Worm (Caenorhabditis elegans) whole organism, L1 larva: Measurements from ENCODE around the gene C50E3.5.

Source experiments
- C04F5.9 ChIP-seq: sonication (generic microtip); optimal IDR thresholded peaks from 2 replicates; lab custom pipeline; 2016; ENCODE audit warnings: missing genetic modification characterization, missing compliant biosample characterization
- C16A3.4 ChIP-seq: fragments of 150-350 bp; optimal IDR thresholded peaks from 2 replicates; lab custom pipeline; 2014; ENCODE audit warnings: missing biosample characterization, missing genetic modification characterization
- C34B4.2 ChIP-seq: sonication (generic microtip); optimal IDR thresholded peaks from 2 replicates; lab custom pipeline; 2017; ENCODE audit warnings: mild to moderate bottlenecking, missing genetic modification characterization, missing compliant biosample characterization
- F16B12.6 ChIP-seq: fragments of 150-350 bp; optimal IDR thresholded peaks from 2 replicates; lab custom pipeline; 2014; ENCODE audit warnings: missing biosample characterization, missing genetic modification characterization
- Y116A8C.19 ChIP-seq: sonication (generic microtip); optimal IDR thresholded peaks from 2 replicates; lab custom pipeline; 2016; ENCODE audit warnings: missing compliant biosample characterization, missing genetic modification characterization, borderline replicate concordance
- blmp-1 ChIP-seq: fragments of 150-350 bp; optimal IDR thresholded peaks from 2 replicates; lab custom pipeline; 2014; ENCODE audit warnings: missing biosample characterization, missing genetic modification characterization
- ceh-63 ChIP-seq: fragments of 200-800 bp; sonication (Bioruptor generic); optimal IDR thresholded peaks from 2 replicates; lab custom pipeline; 2018; ENCODE audit warnings: mild to moderate bottlenecking, missing genetic modification characterization, missing compliant biosample characterization
- dsc-1 ChIP-seq: sonication (generic microtip); optimal IDR thresholded peaks from 2 replicates; lab custom pipeline; 2016; ENCODE audit warnings: mild to moderate bottlenecking, missing genetic modification characterization, missing compliant biosample characterization
- efl-1 ChIP-seq, 4 experiments: fragments of 150-350 bp; optimal IDR thresholded peaks in 3 of 4; peaks in 1 of 4; 1 replicate in 1 of 4; 2 replicates in 3 of 4; lab custom pipeline; 2014; ENCODE audit warnings: missing biosample characterization in 2 of 4, missing genetic modification characterization in 2 of 4, missing genetic modification reagents in 2 of 4
- elt-2 ChIP-seq: sonication (generic microtip); optimal IDR thresholded peaks from 2 replicates; lab custom pipeline; 2016; ENCODE audit warnings: missing genetic modification characterization, mild to moderate bottlenecking, inconsistent platforms, missing compliant biosample characterization, missing genetic modification reagents
- ets-5 ChIP-seq: fragments of 200-800 bp; sonication (Bioruptor generic); IDR thresholded peaks from 2 replicates; pipeline ENCODE4 v1.3.6; 2022; ENCODE audit warnings: missing genetic modification characterization, missing compliant biosample characterization
- fkh-10 ChIP-seq: sonication (generic microtip); optimal IDR thresholded peaks from 2 replicates; lab custom pipeline; 2017; ENCODE audit warnings: missing biosample characterization, missing genetic modification reagents, missing genetic modification characterization
- fkh-4 ChIP-seq: sonication (generic microtip); optimal IDR thresholded peaks from 2 replicates; lab custom pipeline; 2016; ENCODE audit warnings: missing compliant biosample characterization, missing genetic modification characterization, borderline replicate concordance
- fkh-8 ChIP-seq: sonication (generic microtip); optimal IDR thresholded peaks from 2 replicates; lab custom pipeline; 2016; ENCODE audit warnings: mild to moderate bottlenecking, missing genetic modification characterization, missing compliant biosample characterization
- grh-1 ChIP-seq: fragments of 200-800 bp; sonication (Bioruptor generic); IDR thresholded peaks from 2 replicates; pipeline ENCODE4 v1.3.6; 2022; ENCODE audit warnings: missing genetic modification reagents, missing genetic modification characterization, missing compliant biosample characterization
- hlh-4 ChIP-seq: sonication (generic microtip); optimal IDR thresholded peaks from 2 replicates; lab custom pipeline; 2016; ENCODE audit warnings: mild to moderate bottlenecking, missing genetic modification characterization, missing compliant biosample characterization
- hpl-2 ChIP-seq: fragments of 150-350 bp; optimal IDR thresholded peaks from 2 replicates; lab custom pipeline; 2014; ENCODE audit warnings: missing biosample characterization, missing genetic modification reagents, missing genetic modification characterization
- irx-1 ChIP-seq: sonication (generic microtip); optimal IDR thresholded peaks from 2 replicates; lab custom pipeline; 2016; ENCODE audit warnings: missing genetic modification characterization, missing compliant biosample characterization
- jun-1 ChIP-seq: fragments of 150-350 bp; optimal IDR thresholded peaks from 2 replicates; lab custom pipeline; 2014; ENCODE audit warnings: missing biosample characterization, missing genetic modification reagents, missing genetic modification characterization
- lin-35 ChIP-seq, 2 experiments: fragments of 150-350 bp; optimal IDR thresholded peaks; 2 replicates each; lab custom pipeline; 2014; ENCODE audit warnings: missing biosample characterization in 2 of 2, missing genetic modification characterization in 2 of 2, missing genetic modification reagents in 2 of 2
- lir-3 ChIP-seq: sonication (generic microtip); optimal IDR thresholded peaks from 2 replicates; lab custom pipeline; 2016; ENCODE audit warnings: mild to moderate bottlenecking, missing genetic modification characterization, moderate library complexity, missing compliant biosample characterization; ENCODE audit not compliant: poor library complexity
- mdl-1 ChIP-seq, 2 experiments: fragments of 150-350 bp; optimal IDR thresholded peaks; 2 replicates each; lab custom pipeline; 2014 to 2017; ENCODE audit warnings: missing biosample characterization in 2 of 2, missing genetic modification characterization in 2 of 2, inconsistent platforms in 1 of 2
- mep-1 ChIP-seq: fragments of 150-350 bp; optimal IDR thresholded peaks from 2 replicates; lab custom pipeline; 2014; ENCODE audit warnings: missing biosample characterization, missing genetic modification characterization
- nhr-11 ChIP-seq: fragments of 150-350 bp; optimal IDR thresholded peaks from 2 replicates; lab custom pipeline; 2014; ENCODE audit warnings: missing biosample characterization, missing genetic modification characterization
- nhr-19 ChIP-seq: fragments of 200-800 bp; sonication (Bioruptor generic); conservative IDR thresholded peaks from 2 replicates; pipeline ENCODE4 v1.3.6; 2022; ENCODE audit warnings: missing genetic modification characterization, missing compliant biosample characterization
- nhr-20 ChIP-seq: sonication (generic microtip); optimal IDR thresholded peaks from 2 replicates; lab custom pipeline; 2016; ENCODE audit warnings: mild to moderate bottlenecking, missing genetic modification characterization, missing compliant biosample characterization
- nhr-237 ChIP-seq: fragments of 150-350 bp; optimal IDR thresholded peaks from 2 replicates; lab custom pipeline; 2014; ENCODE audit warnings: missing biosample characterization, missing genetic modification characterization
- nhr-71 ChIP-seq: sonication (generic microtip); optimal IDR thresholded peaks from 2 replicates; lab custom pipeline; 2016; ENCODE audit warnings: mild to moderate bottlenecking, missing genetic modification characterization, moderate library complexity, missing compliant biosample characterization
- nhr-85 ChIP-seq: sonication (generic microtip); peaks from one replicate; lab custom pipeline; 2016; ENCODE audit warnings: missing genetic modification characterization, inconsistent platforms, missing compliant biosample characterization
- nhr-90 ChIP-seq: sonication (generic microtip); optimal IDR thresholded peaks from 2 replicates; lab custom pipeline; 2016; ENCODE audit warnings: mild to moderate bottlenecking, missing genetic modification characterization, missing compliant biosample characterization; ENCODE audit not compliant: poor library complexity
- pqm-1 ChIP-seq: sonication (generic microtip); optimal IDR thresholded peaks from 3 replicates; lab custom pipeline; 2017; ENCODE audit warnings: missing biosample characterization, missing genetic modification characterization
- skn-1 ChIP-seq: fragments of 150-350 bp; optimal IDR thresholded peaks from 2 replicates; lab custom pipeline; 2014; ENCODE audit warnings: missing biosample characterization, missing genetic modification characterization
- unc-130 ChIP-seq: fragments of 150-350 bp; optimal IDR thresholded peaks from 2 replicates; lab custom pipeline; 2017; ENCODE audit warnings: missing biosample characterization, missing genetic modification characterization, inconsistent platforms
- unc-86 ChIP-seq: sonication (generic microtip); optimal IDR thresholded peaks from 2 replicates; lab custom pipeline; 2016; ENCODE audit warnings: missing genetic modification characterization, missing compliant biosample characterization
- vab-15 ChIP-seq: sonication (generic microtip); optimal IDR thresholded peaks from 2 replicates; lab custom pipeline; 2017; ENCODE audit warnings: missing genotype, mild to moderate bottlenecking, missing genetic modification characterization, missing compliant biosample characterization
- xbp-1 ChIP-seq: sonication (generic microtip); optimal IDR thresholded peaks from 2 replicates; lab custom pipeline; 2016; ENCODE audit warnings: missing genetic modification characterization, missing compliant biosample characterization

Gene C50E3.5

ce11 chrV:7547479-7547878 lies 40.3 kb upstream of the C50E3.5 start, which contains the start of gene ftn-1:
ftn-1 (minus strand) TSS chrV:7547579.
- TF ChIP-seq nhr-237 (no peak), irx-1 (tag; lab: Kevin White, UChicago) (no peak), nhr-71 (tag; lab: Kevin White, UChicago) (no peak), hpl-2 (no peak), ets-5 (no peak), fkh-10 (GFP tag; lab: Kevin White, UChicago) (no peak), F16B12.6 (tag; lab: Kevin White, UChicago) (no peak), lir-3 (tag; lab: Kevin White, UChicago) (no peak), mdl-1 (tag; optimal IDR thresholded peaks at IDR 0.05; lab: Kevin White, UChicago) (no peak), C16A3.4 (no peak), nhr-20 (tag; lab: Kevin White, UChicago) (no peak), blmp-1 (tag; lab: Kevin White, UChicago) (no peak), pqm-1 (no peak), unc-130 (tag; lab: Kevin White, UChicago) (no peak)

- TF ChIP-seq elt-2 (tag; lab: Kevin White, UChicago) (peak; percentile 88), lin-35 (GFP tag; optimal IDR thresholded peaks at IDR 0.05; lab: Kevin White, UChicago) (peak in 1 of 2 experiments; percentile 6), unc-86 (tag; lab: Kevin White, UChicago) (no peak)
Measured at ce11 chrV:7548017-7548416, 39.8 kb upstream of the C50E3.5 start.

ce11 chrV:7548499-7548898 lies 39.3 kb upstream of the C50E3.5 start:
- TF ChIP-seq grh-1 (GFP tag; lab: Robert Waterston, UW), result 0 out of 2 replicates have a peak, but pooled peaks have one; percentile 30
- peak; percentile 36 for TF ChIP-seq nhr-19 (GFP tag; lab: Robert Waterston, UW)
- TF ChIP-seq nhr-85 (tag; lab: Kevin White, UChicago), result peak; percentile 52
- peak; percentile 10 for TF ChIP-seq nhr-90 (tag; lab: Kevin White, UChicago)

- TF ChIP-seq dsc-1 (peak; percentile 23), ets-5 (no peak)
Measured at ce11 chrV:7551821-7552220, 36.0 kb upstream of the C50E3.5 start, which contains the start of gene F19F10.3. F19F10.3 (plus strand) TSS chrV:7552121.

- TF ChIP-seq nhr-20 (tag; lab: Kevin White, UChicago) (no peak), dsc-1 (peak; percentile 94), nhr-71 (tag; lab: Kevin White, UChicago) (peak; percentile 8), hlh-4 (tag; lab: Kevin White, UChicago) (peak; percentile 44), Y116A8C.19 (tag; lab: Kevin White, UChicago) (no peak), C34B4.2 (tag; lab: Kevin White, UChicago) (no peak), fkh-4 (tag; lab: Kevin White, UChicago) (peak; percentile 84), vab-15 (no peak), unc-130 (tag; lab: Kevin White, UChicago) (no peak), ceh-63 (GFP tag; lab: Kevin White, UChicago) (no peak), fkh-8 (tag; lab: Kevin White, UChicago) (no peak), irx-1 (tag; lab: Kevin White, UChicago) (no peak)
Measured at ce11 chrV:7553873-7554362, 33.9 kb upstream of the C50E3.5 start, which contains the start of gene ttr-10. ttr-10 (minus strand) TSS chrV:7553923.

- TF ChIP-seq jun-1 (tag; lab: Kevin White, UChicago) (no peak), dsc-1 (peak; percentile 78), nhr-90 (tag; lab: Kevin White, UChicago) (no peak), mep-1 (tag; lab: Kevin White, UChicago) (no peak), vab-15 (no peak), nhr-11 (tag; lab: Kevin White, UChicago) (no peak), xbp-1 (tag; lab: Kevin White, UChicago) (no peak), lir-3 (tag; lab: Kevin White, UChicago) (no peak), efl-1 (optimal IDR thresholded peaks at IDR 0.05; lab: Kevin White, UChicago) (no peak), efl-1 (GFP tag; optimal IDR thresholded peaks at IDR 0.05 in 1 of 2; lab: Kevin White, UChicago) (peak in 1 of 2 experiments; percentile 24), fkh-4 (tag; lab: Kevin White, UChicago) (peak; percentile 55), C04F5.9 (no peak), skn-1 (tag; lab: Kevin White, UChicago) (no peak), nhr-71 (tag; lab: Kevin White, UChicago) (no peak)
Measured at ce11 chrV:7555875-7556274, 31.9 kb upstream of the C50E3.5 start.
